Fruit fly (Drosophila melanogaster) ovary, adult (tissue): Measurements from ENCODE around the gene erm.
A peak's percentile ranks its signal among the peaks of the same experiment; 100 is the strongest.

ENCODE experiments used
- CG17801 ChIP-seq: fragments of 200-800 bp; optimal IDR thresholded peaks from 2 replicates; lab custom pipeline; 2019; ENCODE audit warnings: missing biosample characterization, mild to moderate bottlenecking, missing genetic modification characterization, moderate library complexity; ENCODE audit not compliant: partially characterized antibody

Gene erm

DNA sequence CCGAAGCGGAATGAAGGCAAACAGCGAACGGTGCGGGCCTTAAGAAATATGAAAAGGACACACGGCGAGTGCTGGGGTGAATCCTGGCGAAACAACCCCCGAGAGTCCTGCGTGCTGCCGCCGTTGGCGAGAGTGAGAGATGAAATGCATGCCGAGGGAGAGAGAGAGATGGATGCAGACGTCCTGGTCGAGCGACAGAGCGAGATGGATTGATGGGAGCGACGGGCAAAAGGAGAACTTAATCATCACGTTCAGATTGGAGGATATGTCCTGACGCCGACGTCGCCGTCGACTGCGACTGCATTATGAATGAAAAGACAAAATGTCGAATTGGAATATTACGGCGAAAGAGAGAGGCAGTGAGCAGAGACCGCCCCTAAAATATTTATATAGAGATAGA, 15.6 kb downstream of the erm start:
- no peak for TF ChIP-seq CG17801 (GFP tag; lab: Kevin White, UChicago)

DNA sequence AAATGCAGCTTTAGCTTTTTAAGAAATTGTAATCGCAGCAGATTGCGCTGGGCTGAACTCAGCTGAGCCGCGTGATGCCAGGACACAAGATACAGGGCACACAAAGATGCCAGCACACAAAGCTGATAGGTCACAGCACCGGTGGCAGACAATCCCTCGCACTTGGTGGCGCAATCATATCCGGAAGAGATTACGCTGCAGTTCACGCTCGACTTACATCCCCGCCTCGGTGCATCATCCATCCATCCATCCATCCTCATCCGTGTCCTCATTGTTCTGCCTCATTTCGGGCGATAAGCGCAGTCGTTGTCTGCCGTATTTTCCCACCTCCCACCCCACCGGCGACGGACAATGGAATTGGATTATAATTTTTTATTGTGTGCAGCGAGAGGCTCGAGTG, 22.2 kb downstream of the erm start:
- no peak for TF ChIP-seq CG17801 (GFP tag; lab: Kevin White, UChicago)

dm6 chr2L:1946628-1947027, 23.5 kb downstream of the erm start, which contains the start of gene CG33673:
CG33673 (minus strand) TSS chr2L:1946728.
- no peak for TF ChIP-seq CG17801 (GFP tag; lab: Kevin White, UChicago)

dm6 chr2L:1945609-1946008, 24.6 kb downstream of the erm start, which contains the start of gene CG15357:
CG15357 (minus strand) TSS chr2L:1945709.
- TF ChIP-seq CG17801 (GFP tag; lab: Kevin White, UChicago): no peak

DNA sequence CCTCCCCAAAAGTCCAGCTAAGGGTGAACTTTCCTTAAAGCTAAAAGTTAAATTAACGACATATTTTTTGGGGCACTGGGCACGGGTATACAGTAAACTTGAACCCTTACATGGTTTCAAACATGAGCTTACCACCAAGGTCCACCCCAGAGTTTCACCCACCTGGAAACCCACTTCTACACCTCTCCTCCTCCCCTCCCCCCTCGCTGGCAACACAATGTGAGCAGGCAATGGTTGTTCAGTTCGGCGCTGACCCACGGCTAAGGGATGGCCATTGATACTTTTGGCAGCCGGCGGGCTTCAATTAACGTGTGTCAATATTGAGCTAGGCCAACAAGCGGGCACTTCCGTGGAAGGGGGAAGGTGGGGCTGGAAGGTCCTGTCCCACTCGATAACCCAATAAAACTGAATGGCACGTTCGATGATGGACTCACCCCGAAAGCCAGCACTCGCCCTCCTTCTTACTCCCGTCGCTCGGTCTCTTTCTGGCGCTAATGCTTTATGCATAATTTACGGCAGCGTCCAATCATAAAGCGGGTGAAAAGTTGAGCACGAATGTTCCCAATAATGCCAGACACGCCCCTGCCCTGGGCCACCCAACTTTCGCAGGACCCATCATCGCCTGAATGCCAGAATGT, 25.6 kb downstream of the erm start:
- no peak for TF ChIP-seq CG17801 (GFP tag; lab: Kevin White, UChicago)

DNA sequence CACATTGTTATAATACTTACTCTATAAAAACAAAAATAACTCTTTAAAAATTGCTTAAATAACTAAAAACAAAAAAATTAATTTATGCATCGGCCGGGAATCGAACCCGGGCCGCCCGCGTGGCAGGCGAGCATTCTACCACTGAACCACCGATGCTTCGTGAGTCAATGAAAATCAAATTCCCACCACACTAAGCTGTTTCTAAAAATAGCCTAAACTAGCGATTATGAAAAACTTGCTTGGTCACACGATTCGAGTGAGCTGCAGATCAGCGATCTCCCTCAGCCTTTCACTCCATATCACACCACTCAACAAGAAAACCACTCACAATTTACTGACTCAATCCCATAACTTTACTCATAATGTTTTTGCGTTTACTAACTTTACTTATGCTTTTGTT, 32.2 kb downstream of the erm start:
- no peak for TF ChIP-seq CG17801 (GFP tag; lab: Kevin White, UChicago)

dm6 chr2L:1930565-1931201, 39.5 kb downstream of the erm start:
- no peak for TF ChIP-seq CG17801 (GFP tag; lab: Kevin White, UChicago)

dm6 chr2L:1927406-1927805, 42.8 kb downstream of the erm start:
- no peak for TF ChIP-seq CG17801 (GFP tag; lab: Kevin White, UChicago)

DNA sequence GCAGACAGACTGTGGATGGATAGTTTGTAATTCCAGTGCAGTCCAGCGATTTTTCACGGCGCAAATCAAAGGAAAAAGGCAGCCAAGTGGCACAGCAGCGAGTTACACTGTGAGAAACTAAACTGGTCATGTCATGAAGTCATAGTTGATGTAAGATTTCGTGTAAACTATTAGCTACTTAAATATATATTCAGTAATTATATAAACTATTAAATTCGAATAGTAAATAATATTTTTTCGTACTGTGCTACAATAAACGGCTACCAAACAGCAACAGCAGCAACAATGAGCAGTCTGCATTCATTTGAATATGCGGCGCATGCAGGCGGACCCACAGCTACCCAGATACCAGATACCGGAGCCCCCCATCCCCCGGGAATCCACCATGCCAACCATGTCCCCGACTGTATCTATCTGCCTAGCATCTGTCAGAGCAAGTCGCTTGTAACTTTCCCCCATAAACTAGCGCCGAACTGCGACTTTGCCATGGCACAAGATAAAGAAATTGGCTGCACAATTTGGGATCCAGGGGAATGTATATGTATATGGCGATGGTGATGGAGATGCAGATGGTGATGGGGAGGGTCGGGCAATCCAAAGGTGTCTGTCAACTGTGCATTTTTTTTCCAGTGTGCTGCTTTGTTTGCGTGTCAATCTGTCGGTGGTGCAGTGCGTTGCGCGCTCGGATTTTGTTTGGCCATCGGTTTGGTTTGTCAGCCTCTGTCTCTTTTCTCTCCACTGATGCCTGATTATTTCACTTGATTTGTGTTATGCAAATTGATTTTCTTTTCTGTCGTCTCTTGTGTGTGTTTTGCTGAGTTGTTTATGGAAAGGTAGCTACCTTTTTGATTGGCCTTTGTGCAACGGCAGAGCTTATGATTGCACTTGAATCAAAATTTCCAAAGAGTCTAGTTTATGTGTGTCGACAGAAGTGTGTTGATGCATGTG, 44.0 kb downstream of the erm start:
- TF ChIP-seq CG17801 (GFP tag; lab: Kevin White, UChicago): no peak

dm6 chr2L:1923846-1924245, 46.3 kb downstream of the erm start:
- no peak for TF ChIP-seq CG17801 (GFP tag; lab: Kevin White, UChicago)

- TF ChIP-seq CG17801 (GFP tag; lab: Kevin White, UChicago): no peak
Measured at dm6 chr2L:1916461-1916860, 53.7 kb downstream of the erm start.

DNA sequence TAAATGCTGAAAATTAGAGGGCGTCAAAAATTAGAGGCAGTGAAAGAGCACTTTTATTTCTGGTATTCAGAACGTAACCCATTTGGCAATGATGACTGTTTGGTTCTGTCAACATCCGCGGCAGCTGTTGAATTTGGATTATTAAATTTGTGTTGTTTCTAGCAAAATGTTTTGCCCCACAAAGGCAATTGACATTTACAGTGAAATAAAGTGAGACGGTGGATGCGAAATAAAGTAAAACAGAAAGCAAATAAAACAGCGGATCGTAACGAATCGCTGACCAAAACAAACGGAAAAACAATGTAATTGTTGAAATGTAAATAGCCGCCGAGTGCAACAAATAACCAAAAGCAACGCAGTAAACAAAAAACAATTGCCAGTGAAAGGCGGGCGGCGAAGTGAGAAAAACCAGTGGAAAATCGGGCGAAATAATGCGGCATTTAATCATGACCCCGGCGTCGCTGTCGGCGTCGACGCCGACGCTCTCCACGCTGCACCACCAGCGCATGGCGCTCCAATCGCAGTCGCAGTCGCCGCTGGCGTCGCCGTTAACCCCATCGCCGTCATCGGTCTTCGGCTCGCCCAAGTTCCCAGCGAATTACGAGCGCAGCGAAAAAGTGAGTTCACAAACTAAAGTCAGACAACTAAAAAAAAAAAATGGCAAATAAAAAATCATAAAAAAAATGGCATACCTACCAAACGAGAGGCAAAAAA, 57.0 kb downstream of the erm start:
- no peak for TF ChIP-seq CG17801 (GFP tag; lab: Kevin White, UChicago)

dm6 chr2L:1912489-1912888, 57.7 kb downstream of the erm start:
- TF ChIP-seq CG17801 (GFP tag; lab: Kevin White, UChicago): peak; percentile 0

DNA sequence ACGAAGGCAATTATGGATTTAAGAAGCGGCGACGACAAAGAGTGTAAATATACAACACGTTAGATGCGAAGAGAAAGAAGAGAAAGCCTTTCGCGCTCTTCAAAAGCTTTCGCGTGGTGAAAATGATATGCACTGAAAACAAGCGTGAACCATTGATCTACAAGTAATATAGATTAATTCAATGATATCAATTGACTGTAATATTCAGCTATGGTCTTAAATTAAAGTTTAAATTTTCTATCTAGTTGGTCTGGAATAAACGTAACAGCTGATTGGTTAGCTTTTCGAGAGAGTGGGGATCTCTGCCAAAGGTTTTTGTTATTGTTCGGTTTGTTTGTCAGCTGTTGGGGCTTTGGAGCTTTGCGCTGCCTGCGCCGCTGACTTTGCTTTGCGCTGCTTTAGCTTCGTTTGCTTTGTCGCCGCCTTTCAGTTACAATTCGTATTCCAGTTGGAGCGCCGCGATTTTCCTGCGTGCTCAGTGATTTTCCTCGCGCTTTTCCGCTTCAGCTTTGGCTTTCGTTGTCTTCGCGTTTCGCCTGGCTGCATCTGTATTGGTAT, 58.8 kb downstream of the erm start:
- peak; percentile 53 for TF ChIP-seq CG17801 (GFP tag; lab: Kevin White, UChicago)
